Fruit fly (Drosophila melanogaster) S2 (cell line): Measurements from ENCODE around the gene CG31010.

Experiments used
- CG8478 ChIP-seq: fragments of >200 bp; optimal IDR thresholded peaks from 2 replicates; lab custom pipeline; 2018
- CTCF ChIP-seq, 2 experiments: fragments of >200 bp; optimal IDR thresholded peaks; 2 replicates each; lab custom pipeline; 2018

CG31010 gene

dm6 chr3R:30706021-30706420 is at the start of gene CG31010:
Gene CG31010 (minus strand): TSS chr3R:30706121.
- TF ChIP-seq CG8478 (no peak), CTCF (optimal IDR thresholded peaks at IDR 0.05; lab: Kevin White, UChicago) (no peak)

dm6 chr3R:30754488-30755223 is 48.7 kb upstream of the CG31010 start:
- TF ChIP-seq CG8478 (no peak), CTCF (optimal IDR thresholded peaks at IDR 0.05; lab: Kevin White, UChicago) (no peak)

dm6 chr3R:30750898-30751297 is 45.0 kb upstream of the CG31010 start:
- no peak for TF ChIP-seq CG8478

- no peak for TF ChIP-seq CTCF (optimal IDR thresholded peaks at IDR 0.05; lab: Kevin White, UChicago)
Measured at dm6 chr3R:30747039-30747438, 41.1 kb upstream of the CG31010 start.

dm6 chr3R:30746190-30746589 is 40.3 kb upstream of the CG31010 start, which contains the start of gene Npc2h:
Gene Npc2h (minus strand): TSS chr3R:30746290.
- no peak for TF ChIP-seq CTCF (optimal IDR thresholded peaks at IDR 0.05; lab: Kevin White, UChicago)
- no peak for TF ChIP-seq CG8478

- TF ChIP-seq CG8478, result no peak
- no peak for TF ChIP-seq CTCF (optimal IDR thresholded peaks at IDR 0.05; lab: Kevin White, UChicago)
Measured at dm6 chr3R:30745104-30745503, 39.2 kb upstream of the CG31010 start, which contains the start of gene Npc2g. Gene Npc2g (minus strand): TSS chr3R:30745263.

dm6 chr3R:30742580-30742979 is 36.7 kb upstream of the CG31010 start, which contains the start of gene CG15543:
Gene CG15543 (plus strand): TSS chr3R:30742880.
- TF ChIP-seq CTCF (optimal IDR thresholded peaks at IDR 0.05; lab: Kevin White, UChicago) (no peak), CG8478 (no peak)

dm6 chr3R:30741371-30741770 is 35.5 kb upstream of the CG31010 start:
- TF ChIP-seq CTCF (optimal IDR thresholded peaks at IDR 0.05; lab: Kevin White, UChicago), result no peak
- no peak for TF ChIP-seq CG8478

- TF ChIP-seq CTCF (optimal IDR thresholded peaks at IDR 0.05; lab: Kevin White, UChicago) (no peak), CG8478 (no peak)
Measured at dm6 chr3R:30735047-30735446, 29.1 kb upstream of the CG31010 start.

dm6 chr3R:30734576-30734975 is 28.7 kb upstream of the CG31010 start:
- no peak for TF ChIP-seq CG8478
- no peak for TF ChIP-seq CTCF (optimal IDR thresholded peaks at IDR 0.05; lab: Kevin White, UChicago)

- TF ChIP-seq CG8478, result no peak
Measured at dm6 chr3R:30733081-30733480, 27.2 kb upstream of the CG31010 start.

dm6 chr3R:30731065-30731464 is 25.1 kb upstream of the CG31010 start, which contains the start of gene CG11313:
Gene CG11313 (minus strand): TSS chr3R:30731165.
- TF ChIP-seq CG8478 (no peak), CTCF (optimal IDR thresholded peaks at IDR 0.05; lab: Kevin White, UChicago) (no peak)

dm6 chr3R:30729013-30729412 is 23.1 kb upstream of the CG31010 start:
- no peak for TF ChIP-seq CTCF (optimal IDR thresholded peaks at IDR 0.05; lab: Kevin White, UChicago)
- TF ChIP-seq CG8478, result no peak

- TF ChIP-seq CG8478 (no peak), CTCF (optimal IDR thresholded peaks at IDR 0.05; lab: Kevin White, UChicago) (no peak)
Measured at dm6 chr3R:30725787-30726186, 19.9 kb upstream of the CG31010 start, which contains the start of gene eIF4H2. Gene eIF4H2 (plus strand): TSS chr3R:30726087.

dm6 chr3R:30722374-30722773 is 16.5 kb upstream of the CG31010 start:
- TF ChIP-seq CG8478, result no peak
- no peak for TF ChIP-seq CTCF (optimal IDR thresholded peaks at IDR 0.05; lab: Kevin White, UChicago)

dm6 chr3R:30721215-30721862 is 15.4 kb upstream of the CG31010 start:
- no peak for TF ChIP-seq CTCF (optimal IDR thresholded peaks at IDR 0.05; lab: Kevin White, UChicago)
- TF ChIP-seq CG8478, result no peak
